Worm (Caenorhabditis elegans) whole organism, L4 larva: ENCODE results near the gene sftd-3.

ENCODE experiments used
- F26F4.8 ChIP-seq: fragments of 200-800 bp; sonication (Bioruptor generic); conservative IDR thresholded peaks from 2 replicates; pipeline ENCODE4 v1.3.6; 2022; ENCODE audit warnings: missing genetic modification characterization, missing compliant biosample characterization
- F37D6.2 ChIP-seq: sonication (generic microtip); optimal IDR thresholded peaks from 2 replicates; lab custom pipeline; 2016; ENCODE audit warnings: mild to moderate bottlenecking, missing genetic modification characterization, missing compliant biosample characterization
- T26A8.4 ChIP-seq: fragments of 200-800 bp; sonication (Bioruptor generic); IDR thresholded peaks from 2 replicates; pipeline ENCODE4 v1.3.6; 2022; ENCODE audit warnings: missing genetic modification characterization, missing compliant biosample characterization
- Y5F2A.4 ChIP-seq: fragments of 200-800 bp; sonication (Bioruptor generic); optimal IDR thresholded peaks from 2 replicates; lab custom pipeline; 2018; ENCODE audit warnings: mild to moderate bottlenecking, missing genetic modification characterization, missing compliant biosample characterization
- ZK546.5 ChIP-seq, 2 experiments: sonication (generic microtip); optimal IDR thresholded peaks; 2 replicates each; lab custom pipeline; 2017; ENCODE audit warnings: missing biosample characterization in 2 of 2, missing genetic modification characterization in 2 of 2
- aha-1 ChIP-seq: fragments of 150-350 bp; peaks from one replicate; lab custom pipeline; 2014; ENCODE audit warnings: missing biosample characterization, missing genetic modification characterization
- attf-4 ChIP-seq: sonication (generic microtip); optimal IDR thresholded peaks from 3 replicates; lab custom pipeline; 2017; ENCODE audit warnings: missing biosample characterization, missing genetic modification characterization
- ceh-28 ChIP-seq: fragments of 150-350 bp; optimal IDR thresholded peaks from 2 replicates; lab custom pipeline; 2014; ENCODE audit warnings: missing biosample characterization, missing genetic modification reagents, missing genetic modification characterization
- ceh-32 ChIP-seq: sonication (generic microtip); optimal IDR thresholded peaks from 2 replicates; lab custom pipeline; 2016; ENCODE audit warnings: mild to moderate bottlenecking, missing genetic modification characterization, missing compliant biosample characterization; ENCODE audit not compliant: poor library complexity
- ceh-62 ChIP-seq: sonication (generic microtip); optimal IDR thresholded peaks from 2 replicates; lab custom pipeline; 2017; ENCODE audit warnings: missing biosample characterization, missing genetic modification characterization
- ces-1 ChIP-seq: fragments of 150-350 bp; sonication (generic microtip); optimal IDR thresholded peaks from 4 replicates; lab custom pipeline; 2014; ENCODE audit warnings: missing biosample characterization, missing genetic modification reagents, missing genetic modification characterization
- daf-16 ChIP-seq, 3 experiments: sonication (generic microtip); optimal IDR thresholded peaks; 2 replicates each; lab custom pipeline; 2016 to 2017; ENCODE audit warnings: missing genetic modification characterization in 3 of 3, missing genetic modification reagents in 3 of 3, mild to moderate bottlenecking in 2 of 3, missing compliant biosample characterization in 2 of 3, missing biosample characterization in 1 of 3, moderate library complexity in 1 of 3
- duxl-1 ChIP-seq: sonication (generic microtip); optimal IDR thresholded peaks from 2 replicates; lab custom pipeline; 2016; ENCODE audit warnings: mild to moderate bottlenecking, missing genetic modification characterization, moderate library complexity, missing compliant biosample characterization; ENCODE audit not compliant: poor library complexity
- fkh-10 ChIP-seq: fragments of 150-350 bp; optimal IDR thresholded peaks from 2 replicates; lab custom pipeline; 2014; ENCODE audit warnings: missing biosample characterization, missing genetic modification reagents, missing genetic modification characterization
- hif-1 ChIP-seq, 2 experiments: sonication (generic microtip); optimal IDR thresholded peaks; 2 replicates each; lab custom pipeline; 2016 to 2017; ENCODE audit warnings: missing compliant biosample characterization in 2 of 2, missing genetic modification characterization in 2 of 2, missing genetic modification reagents in 2 of 2, missing genotype in 2 of 2, mild to moderate bottlenecking in 1 of 2
- hlh-11 ChIP-seq: fragments of 200-800 bp; sonication (Bioruptor generic); optimal IDR thresholded peaks from 2 replicates; lab custom pipeline; 2018; ENCODE audit warnings: mild to moderate bottlenecking, missing genetic modification characterization, missing compliant biosample characterization
- hlh-30 ChIP-seq: sonication (generic microtip); optimal IDR thresholded peaks from 2 replicates; lab custom pipeline; 2017; ENCODE audit warnings: antibody characterized with exemption, mild to moderate bottlenecking, missing genetic modification characterization, missing compliant biosample characterization; ENCODE audit not compliant: insufficient read depth
- jun-1 ChIP-seq: fragments of 150-350 bp; optimal IDR thresholded peaks from 2 replicates; lab custom pipeline; 2014; ENCODE audit warnings: missing biosample characterization, missing genetic modification reagents, missing genetic modification characterization
- lin-38 ChIP-seq: fragments of 200-800 bp; sonication (Bioruptor generic); IDR thresholded peaks from 2 replicates; pipeline ENCODE4 v1.3.6; 2022; ENCODE audit warnings: missing genetic modification reagents, missing genetic modification characterization, missing compliant biosample characterization
- lir-3 ChIP-seq: sonication (generic microtip); optimal IDR thresholded peaks from 2 replicates; lab custom pipeline; 2016; ENCODE audit warnings: mild to moderate bottlenecking, missing genetic modification characterization, missing compliant biosample characterization
- lsy-2 ChIP-seq, 2 experiments: fragments of 150-350 bp in 1 of 2; sonication (generic microtip) in 1 of 2; optimal IDR thresholded peaks; 2 replicates each; lab custom pipeline; 2014 to 2017; ENCODE audit warnings: missing biosample characterization in 2 of 2, missing genetic modification characterization in 2 of 2
- madf-9 ChIP-seq: fragments of 200-800 bp; sonication (Bioruptor generic); conservative IDR thresholded peaks from 2 replicates; pipeline ENCODE4 v1.3.6; 2022; ENCODE audit warnings: missing genetic modification reagents, missing genetic modification characterization, missing compliant biosample characterization
- mdl-1 ChIP-seq, 2 experiments: fragments of 150-350 bp in 1 of 2; sonication (generic microtip) in 1 of 2; optimal IDR thresholded peaks; 2 replicates each; lab custom pipeline; 2014 to 2017; ENCODE audit warnings: missing biosample characterization in 2 of 2, missing genetic modification characterization in 2 of 2
- mxl-2 ChIP-seq: fragments of 200-800 bp; sonication (Bioruptor generic); conservative IDR thresholded peaks from 2 replicates; pipeline ENCODE4 v1.3.6; 2022; ENCODE audit warnings: missing genetic modification reagents, missing genetic modification characterization, missing compliant biosample characterization
- nhr-10 ChIP-seq: fragments of 150-350 bp; optimal IDR thresholded peaks from 2 replicates; lab custom pipeline; 2014; ENCODE audit warnings: missing biosample characterization, missing genetic modification characterization
- nhr-11 ChIP-seq: fragments of 150-350 bp; optimal IDR thresholded peaks from 2 replicates; lab custom pipeline; 2014; ENCODE audit warnings: missing biosample characterization, missing genetic modification characterization
- nhr-28 ChIP-seq: fragments of 150-350 bp; optimal IDR thresholded peaks from 2 replicates; lab custom pipeline; 2014; ENCODE audit warnings: missing biosample characterization, missing genetic modification characterization
- nhr-77 ChIP-seq: fragments of 150-350 bp; optimal IDR thresholded peaks from 2 replicates; lab custom pipeline; 2014; ENCODE audit warnings: missing biosample characterization, missing genetic modification characterization
- sdz-12 ChIP-seq: fragments of 200-800 bp; sonication (Bioruptor generic); optimal IDR thresholded peaks from 2 replicates; lab custom pipeline; 2018; ENCODE audit warnings: mild to moderate bottlenecking, missing genetic modification characterization, missing compliant biosample characterization
- set-16 ChIP-seq: fragments of 200-800 bp; sonication (Bioruptor generic); IDR thresholded peaks from 2 replicates; pipeline ENCODE4 v1.3.6; 2022; ENCODE audit warnings: missing genetic modification reagents, missing genetic modification characterization, missing compliant biosample characterization
- unc-130 ChIP-seq: sonication (generic microtip); optimal IDR thresholded peaks from 2 replicates; lab custom pipeline; 2016; ENCODE audit warnings: missing genetic modification reagents, missing genetic modification characterization, missing compliant biosample characterization
- unc-39 ChIP-seq: sonication (generic microtip); optimal IDR thresholded peaks from 2 replicates; lab custom pipeline; 2017; ENCODE audit warnings: missing biosample characterization, missing genetic modification characterization
- unc-62 ChIP-seq, 3 experiments: fragments of 150-350 bp in 1 of 3; sonication (generic microtip); optimal IDR thresholded peaks in 2 of 3; peaks in 1 of 3; 1 replicate in 1 of 3; 2 replicates in 2 of 3; lab custom pipeline; 2014 to 2017; ENCODE audit warnings: missing biosample characterization in 3 of 3, missing genetic modification characterization in 3 of 3, missing genetic modification reagents in 3 of 3, missing genotype in 1 of 3
- vab-7 ChIP-seq: fragments of 200-800 bp; sonication (Bioruptor generic); IDR thresholded peaks from 2 replicates; pipeline ENCODE4 v1.3.6; 2022; ENCODE audit warnings: missing genetic modification reagents, missing genetic modification characterization, missing compliant biosample characterization
- ztf-11 ChIP-seq: fragments of 150-350 bp; optimal IDR thresholded peaks from 2 replicates; lab custom pipeline; 2014; ENCODE audit warnings: missing biosample characterization, missing genetic modification characterization

Gene sftd-3

DNA sequence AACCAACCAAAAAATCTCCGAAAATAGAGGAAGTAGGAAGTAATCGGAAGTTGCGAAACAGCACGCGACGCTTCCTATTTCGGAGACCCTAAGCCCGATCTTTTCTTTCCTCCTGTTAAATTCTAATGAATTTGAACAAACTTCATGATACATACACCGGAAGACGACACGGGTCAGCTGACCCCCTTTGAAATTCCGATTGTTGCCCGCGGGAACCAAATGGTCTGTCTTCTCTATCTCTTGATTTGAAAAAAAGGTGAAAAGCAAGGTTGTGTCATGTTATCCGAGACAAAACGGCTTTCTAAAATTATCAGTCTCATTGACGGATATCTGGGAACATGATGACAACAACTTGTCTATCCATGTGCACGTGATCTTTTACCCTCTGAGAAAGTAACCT lies 4.9 kb downstream of the sftd-3 start:
- TF ChIP-seq unc-62 (GFP tag; optimal IDR thresholded peaks at IDR 0.05 in 1 of 2; lab: Kevin White, UChicago) (peak in 1 of 2 experiments; percentile 93), unc-62 (tag; optimal IDR thresholded peaks at IDR 0.05; lab: Kevin White, UChicago) (no peak), lin-38 (GFP tag; lab: Robert Waterston, UW) (no peak), hlh-11 (tag; lab: Kevin White, UChicago) (peak; percentile 22), ztf-11 (no peak), hlh-30 (tag; lab: Kevin White, UChicago) (peak; percentile 37), sdz-12 (GFP tag; lab: Kevin White, UChicago) (no peak), ceh-28 (tag; lab: Kevin White, UChicago) (no peak), nhr-11 (peak; percentile 46), jun-1 (tag; lab: Kevin White, UChicago) (no peak), aha-1 (tag; lab: Kevin White, UChicago) (peak; percentile 79), ces-1 (GFP tag; lab: Kevin White, UChicago) (no peak), Y5F2A.4 (no peak), ZK546.5 (tag; optimal IDR thresholded peaks at IDR 0.05; lab: Kevin White, UChicago) (no peak), lir-3 (no peak), F26F4.8 (GFP tag; lab: Robert Waterston, UW) (no peak), lsy-2 (tag; optimal IDR thresholded peaks at IDR 0.05; lab: Kevin White, UChicago) (peak in 1 of 2 experiments; percentile 13), unc-130 (GFP tag; lab: Kevin White, UChicago) (no peak), hif-1 (tag; optimal IDR thresholded peaks at IDR 0.05; lab: Kevin White, UChicago) (no peak), daf-16 (GFP tag; optimal IDR thresholded peaks at IDR 0.05; lab: Kevin White, UChicago) (peak in 1 of 2 experiments; percentile 32), daf-16 (tag; optimal IDR thresholded peaks at IDR 0.05; lab: Kevin White, UChicago) (no peak), attf-4 (no peak), nhr-28 (tag; lab: Kevin White, UChicago) (peak; percentile 2), set-16 (GFP tag; lab: Robert Waterston, UW) (no peak), ceh-32 (tag; lab: Kevin White, UChicago) (no peak)
- TF ChIP-seq, all 104 proteins: peak for 8

DNA sequence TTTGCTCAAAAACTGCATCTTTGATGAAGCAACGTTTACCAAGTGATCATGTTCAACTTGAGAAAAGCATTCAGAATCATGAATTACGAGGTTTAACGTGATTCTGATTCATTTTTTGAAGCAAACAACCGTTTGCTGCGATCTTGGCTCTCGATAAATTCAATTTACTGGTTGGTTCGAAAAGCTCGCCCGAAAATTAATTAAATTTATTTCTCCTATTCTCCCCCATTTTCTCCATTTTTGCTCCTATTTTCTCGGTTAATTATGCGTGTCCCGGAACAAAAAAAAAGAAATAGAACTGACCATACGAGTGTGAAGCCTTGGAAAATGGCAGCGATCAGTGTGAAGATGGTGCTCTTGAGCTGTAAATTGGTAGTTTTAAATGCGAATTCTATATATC lies 7.1 kb downstream of the sftd-3 start:
- TF ChIP-seq mxl-2, result no peak
- no peak for TF ChIP-seq nhr-10 (tag; lab: Kevin White, UChicago)
- no peak for TF ChIP-seq Y5F2A.4
- TF ChIP-seq mdl-1 (tag; optimal IDR thresholded peaks at IDR 0.05; lab: Kevin White, UChicago), result no peak
- no peak for TF ChIP-seq fkh-10 (GFP tag; lab: Kevin White, UChicago)
- TF ChIP-seq vab-7, result no peak
- no peak for TF ChIP-seq duxl-1 (tag; lab: Kevin White, UChicago)
- no peak for TF ChIP-seq F37D6.2 (tag; lab: Kevin White, UChicago)
- no peak for TF ChIP-seq lir-3
- TF ChIP-seq, all 104 proteins: peak for 0

DNA sequence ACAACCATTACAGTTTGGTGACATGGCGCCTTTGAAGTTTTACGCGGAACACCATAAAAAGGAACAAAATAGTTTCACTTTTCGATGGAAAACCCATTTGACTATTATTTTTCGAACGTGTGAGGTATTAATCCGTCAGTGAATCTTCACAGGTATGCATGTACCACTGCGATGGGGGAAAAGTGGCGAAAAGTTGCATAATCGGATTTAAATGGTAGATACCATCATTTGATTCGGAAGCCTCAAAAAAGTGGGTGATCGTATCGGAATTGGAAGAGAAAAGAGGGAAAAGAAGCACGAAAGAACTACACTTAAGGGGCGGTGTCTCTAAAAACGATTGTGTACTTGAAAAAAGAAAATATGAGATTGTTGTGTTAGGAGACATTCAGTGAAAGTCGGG lies 10.2 kb downstream of the sftd-3 start:
- TF ChIP-seq madf-9 (GFP tag; lab: Robert Waterston, UW) (no peak), ceh-62 (tag; lab: Kevin White, UChicago) (no peak), F37D6.2 (tag; lab: Kevin White, UChicago) (no peak), unc-39 (tag; lab: Kevin White, UChicago) (no peak), nhr-77 (tag; lab: Kevin White, UChicago) (no peak)

DNA sequence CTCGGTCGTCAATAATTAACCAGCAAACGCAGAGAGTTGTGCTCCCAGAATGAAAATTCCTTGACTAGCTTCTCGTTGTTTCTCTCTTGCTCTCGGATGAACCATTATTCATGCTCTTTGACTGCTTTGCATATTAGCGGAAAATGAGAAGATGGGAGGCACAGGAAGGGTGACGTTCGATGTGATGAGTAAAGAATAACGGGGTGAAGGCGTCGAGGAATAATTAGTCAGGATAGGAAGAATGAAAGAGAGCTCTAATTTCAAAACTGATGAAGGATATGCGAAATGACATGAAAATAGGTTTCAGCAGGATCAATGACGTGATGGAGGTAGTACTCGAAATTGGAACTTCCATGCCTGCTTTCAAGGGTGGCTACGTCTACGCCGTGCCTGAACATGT lies 12.7 kb downstream of the sftd-3 start:
- no peak for TF ChIP-seq T26A8.4 (GFP tag; lab: Robert Waterston, UW)
- peak in 1 of 2 experiments; percentile 97 for TF ChIP-seq unc-62 (GFP tag; optimal IDR thresholded peaks at IDR 0.05 in 1 of 2; lab: Kevin White, UChicago)
- TF ChIP-seq unc-62 (tag; optimal IDR thresholded peaks at IDR 0.05; lab: Kevin White, UChicago), result no peak
